Fruit fly (Drosophila melanogaster) S2 (cell line): Measurements from ENCODE around the gene CG18628.

Experiments
- CG8478 ChIP-seq: fragments of >200 bp; optimal IDR thresholded peaks from 2 replicates; lab custom pipeline; 2018
- CTCF ChIP-seq, 2 experiments: fragments of >200 bp; optimal IDR thresholded peaks; 2 replicates each; lab custom pipeline; 2018

- TF ChIP-seq CG8478 (lab: Kevin White, UChicago) (no peak), CTCF (optimal IDR thresholded peaks at IDR 0.05; lab: Kevin White, UChicago) (no peak)
Measured at dm6 chr3L:10677816-10678215, 38.3 kb downstream of the CG18628 start.
